Worm (Caenorhabditis elegans) whole organism, young adult: ENCODE measurements around the gene W01D2.1.

Experiments used
- B0261.1 ChIP-seq: sonication (generic microtip); optimal IDR thresholded peaks from 2 replicates; lab custom pipeline; 2016; ENCODE audit warnings: mild to moderate bottlenecking, missing genetic modification characterization, moderate library complexity, missing compliant biosample characterization
- F23B12.7 ChIP-seq: sonication (generic microtip); optimal IDR thresholded peaks from 2 replicates; lab custom pipeline; 2017; ENCODE audit warnings: missing genetic modification characterization, mild to moderate bottlenecking, missing compliant biosample characterization, antibody characterized with exemption, moderate library complexity; ENCODE audit not compliant: insufficient read depth
- F33H1.4 ChIP-seq: fragments of 200-800 bp; sonication (Bioruptor generic); IDR thresholded peaks from 2 replicates; pipeline ENCODE4 v1.3.6; 2022; ENCODE audit warnings: missing genetic modification reagents, missing genetic modification characterization, missing compliant biosample characterization
- F49E8.2 ChIP-seq: sonication (generic microtip); optimal IDR thresholded peaks from 3 replicates; lab custom pipeline; 2017; ENCODE audit warnings: missing genetic modification characterization, mild to moderate bottlenecking, missing compliant biosample characterization, antibody characterized with exemption, moderate library complexity; ENCODE audit not compliant: insufficient read depth
- F52B5.7 ChIP-seq: sonication (generic microtip); optimal IDR thresholded peaks from 2 replicates; lab custom pipeline; 2016; ENCODE audit warnings: mild to moderate bottlenecking, missing genetic modification characterization, missing compliant biosample characterization
- F55B11.4 ChIP-seq: sonication (generic microtip); optimal IDR thresholded peaks from 2 replicates; lab custom pipeline; 2016; ENCODE audit warnings: missing compliant biosample characterization, missing genetic modification characterization, borderline replicate concordance; ENCODE audit not compliant: insufficient read depth
- F57C9.4 ChIP-seq: sonication (generic microtip); optimal IDR thresholded peaks from 2 replicates; lab custom pipeline; 2017; ENCODE audit warnings: mild to moderate bottlenecking, missing genetic modification characterization, missing compliant biosample characterization
- attf-3 ChIP-seq: fragments of 200-800 bp; sonication (Bioruptor generic); conservative IDR thresholded peaks from 2 replicates; pipeline ENCODE4 v1.3.6; 2022; ENCODE audit warnings: missing genetic modification reagents, missing genetic modification characterization, missing compliant biosample characterization
- attf-5 ChIP-seq: fragments of 200-800 bp; sonication (Bioruptor generic); optimal IDR thresholded peaks from 2 replicates; lab custom pipeline; 2018; ENCODE audit warnings: mild to moderate bottlenecking, missing genetic modification characterization, missing compliant biosample characterization
- attf-6 ChIP-seq: fragments of 200-800 bp; sonication (Bioruptor generic); IDR thresholded peaks from 2 replicates; pipeline ENCODE4 v1.3.6; 2022; ENCODE audit warnings: missing genetic modification reagents, missing genetic modification characterization, missing compliant biosample characterization
- bed-1 ChIP-seq: fragments of 200-800 bp; sonication (Bioruptor generic); IDR thresholded peaks from 2 replicates; pipeline ENCODE4 v1.3.6; 2022; ENCODE audit warnings: missing genetic modification reagents, missing genetic modification characterization, missing compliant biosample characterization
- bed-2 ChIP-seq: fragments of 200-800 bp; sonication (Bioruptor generic); IDR thresholded peaks from 2 replicates; pipeline ENCODE4 v1.3.6; 2022; ENCODE audit warnings: missing genetic modification reagents, missing genetic modification characterization, missing compliant biosample characterization
- cebp-1 ChIP-seq, 2 experiments: fragments of 200-800 bp in 1 of 2; sonication (Bioruptor generic) in 1 of 2; sonication (generic microtip) in 1 of 2; IDR thresholded peaks in 1 of 2; optimal IDR thresholded peaks in 1 of 2; 2 replicates each; pipeline versions ENCODE4 v1.3.6 to Lab custom; 2017 to 2022; ENCODE audit warnings: missing compliant biosample characterization in 2 of 2, missing genetic modification characterization in 2 of 2, mild to moderate bottlenecking in 1 of 2, missing genetic modification reagents in 1 of 2, moderate library complexity in 1 of 2
- cebp-2 ChIP-seq: fragments of 200-800 bp; sonication (Bioruptor generic); IDR thresholded peaks from 2 replicates; pipeline ENCODE4 v1.3.6; 2022; ENCODE audit warnings: missing genetic modification characterization, missing compliant biosample characterization
- ceh-58 ChIP-seq: fragments of 200-800 bp; sonication (Bioruptor generic); IDR thresholded peaks from 2 replicates; pipeline ENCODE4 v1.3.6; 2022; ENCODE audit warnings: missing genetic modification characterization, missing compliant biosample characterization
- chd-7 ChIP-seq: sonication (generic microtip); optimal IDR thresholded peaks from 2 replicates; lab custom pipeline; 2016; ENCODE audit warnings: mild to moderate bottlenecking, missing genetic modification characterization, moderate library complexity, missing compliant biosample characterization
- dox-1 ChIP-seq: fragments of 200-800 bp; sonication (Bioruptor generic); IDR thresholded peaks from 2 replicates; pipeline ENCODE4 v1.3.6; 2022; ENCODE audit warnings: missing genetic modification reagents, missing genetic modification characterization, missing compliant biosample characterization
- ets-4 ChIP-seq: fragments of 200-800 bp; sonication (Bioruptor generic); optimal IDR thresholded peaks from 2 replicates; lab custom pipeline; 2018; ENCODE audit warnings: mild to moderate bottlenecking, missing genetic modification characterization, missing compliant biosample characterization
- fkh-3 ChIP-seq: sonication (generic microtip); optimal IDR thresholded peaks from 2 replicates; lab custom pipeline; 2016; ENCODE audit warnings: mild to moderate bottlenecking, missing genetic modification characterization, missing compliant biosample characterization
- gei-17 ChIP-seq: fragments of 200-800 bp; sonication (Bioruptor generic); optimal IDR thresholded peaks from 2 replicates; lab custom pipeline; 2018; ENCODE audit warnings: mild to moderate bottlenecking, missing genetic modification characterization, missing compliant biosample characterization
- him-1 ChIP-seq: sonication (generic microtip); optimal IDR thresholded peaks from 2 replicates; lab custom pipeline; 2016; ENCODE audit warnings: missing genotype, missing genetic modification reagents, missing genetic modification characterization, missing compliant biosample characterization
- hmg-1.2 ChIP-seq: fragments of 200-800 bp; sonication (Bioruptor generic); IDR thresholded peaks from 2 replicates; pipeline ENCODE4 v1.3.6; 2022; ENCODE audit warnings: missing genetic modification reagents, missing genetic modification characterization, missing compliant biosample characterization
- let-526 ChIP-seq: fragments of 200-800 bp; sonication (Bioruptor generic); IDR thresholded peaks from 2 replicates; pipeline ENCODE4 v1.3.6; 2022; ENCODE audit warnings: missing genetic modification reagents, missing genetic modification characterization, missing compliant biosample characterization
- let-607 ChIP-seq, 2 experiments: fragments of 200-800 bp in 1 of 2; sonication (Bioruptor generic) in 1 of 2; sonication (generic microtip) in 1 of 2; optimal IDR thresholded peaks; 2 replicates each; lab custom pipeline; 2016 to 2018; ENCODE audit warnings: mild to moderate bottlenecking in 2 of 2, missing compliant biosample characterization in 2 of 2, missing genetic modification characterization in 2 of 2, moderate library complexity in 2 of 2, missing genotype in 1 of 2
- lin-26 ChIP-seq: fragments of 200-800 bp; sonication (Bioruptor generic); IDR thresholded peaks from 2 replicates; pipeline ENCODE4 v1.3.6; 2022; ENCODE audit warnings: missing genetic modification reagents, missing genetic modification characterization, missing compliant biosample characterization
- lin-35 ChIP-seq, 3 experiments: fragments of 150-350 bp in 2 of 3; sonication (generic microtip) in 1 of 3; optimal IDR thresholded peaks; 2 replicates each; lab custom pipeline; 2014 to 2018; ENCODE audit warnings: missing biosample characterization in 3 of 3, missing genetic modification characterization in 3 of 3, missing genetic modification reagents in 3 of 3
- lin-40 ChIP-seq: sonication (generic microtip); optimal IDR thresholded peaks from 2 replicates; lab custom pipeline; 2016; ENCODE audit warnings: missing genetic modification characterization, mild to moderate bottlenecking, missing compliant biosample characterization, missing genotype, missing genetic modification reagents
- lsl-1 ChIP-seq: fragments of 200-800 bp; sonication (Bioruptor generic); optimal IDR thresholded peaks from 2 replicates; lab custom pipeline; 2018; ENCODE audit warnings: mild to moderate bottlenecking, missing genetic modification characterization, moderate library complexity, missing compliant biosample characterization
- lsy-27 ChIP-seq: sonication (generic microtip); optimal IDR thresholded peaks from 2 replicates; lab custom pipeline; 2017; ENCODE audit warnings: missing genetic modification characterization, mild to moderate bottlenecking, missing compliant biosample characterization, antibody characterized with exemption, missing genotype, borderline replicate concordance; ENCODE audit not compliant: insufficient read depth
- madf-3 ChIP-seq: fragments of 200-800 bp; sonication (Bioruptor generic); IDR thresholded peaks from 2 replicates; pipeline ENCODE4 v1.3.6; 2022; ENCODE audit warnings: missing genetic modification reagents, missing genetic modification characterization, missing compliant biosample characterization
- madf-8 ChIP-seq: fragments of 200-800 bp; sonication (Bioruptor generic); conservative IDR thresholded peaks from 2 replicates; pipeline ENCODE4 v1.3.6; 2022; ENCODE audit warnings: missing genetic modification reagents, missing genetic modification characterization, missing compliant biosample characterization
- mcd-1 ChIP-seq: fragments of 200-800 bp; sonication (Bioruptor generic); IDR thresholded peaks from 2 replicates; pipeline ENCODE4 v1.3.6; 2022; ENCODE audit warnings: missing genetic modification reagents, missing genetic modification characterization, missing compliant biosample characterization
- nfyb-1 ChIP-seq: fragments of 200-800 bp; sonication (Bioruptor generic); IDR thresholded peaks from 2 replicates; pipeline ENCODE4 v1.3.6; 2022; ENCODE audit warnings: missing genetic modification reagents, missing genetic modification characterization, missing compliant biosample characterization
- nhr-27 ChIP-seq: fragments of 200-800 bp; sonication (Bioruptor generic); optimal IDR thresholded peaks from 2 replicates; lab custom pipeline; 2018; ENCODE audit warnings: mild to moderate bottlenecking, missing genetic modification characterization, moderate library complexity, missing compliant biosample characterization
- pha-4 ChIP-seq: fragments of 150-350 bp; sonication (generic microtip); optimal IDR thresholded peaks from 2 replicates; lab custom pipeline; 2014; ENCODE audit warnings: missing biosample characterization, missing genetic modification reagents, missing genetic modification characterization
- rec-8 ChIP-seq, 2 experiments: sonication (generic microtip); optimal IDR thresholded peaks; 2 replicates each; lab custom pipeline; 2016; ENCODE audit warnings: mild to moderate bottlenecking in 2 of 2, missing genetic modification characterization in 2 of 2, missing genetic modification reagents in 2 of 2, missing genotype in 2 of 2, missing biosample characterization in 1 of 2, missing compliant biosample characterization in 1 of 2, moderate library complexity in 1 of 2
- snpc-1.1 ChIP-seq: sonication (generic microtip); optimal IDR thresholded peaks from 2 replicates; lab custom pipeline; 2017; ENCODE audit warnings: missing genetic modification characterization, mild to moderate bottlenecking, missing compliant biosample characterization, antibody characterized with exemption, moderate library complexity, missing genotype, missing genetic modification reagents; ENCODE audit not compliant: insufficient read depth
- snpc-1.3 ChIP-seq: sonication (generic microtip); optimal IDR thresholded peaks from 2 replicates; lab custom pipeline; 2017; ENCODE audit warnings: missing genetic modification characterization, mild to moderate bottlenecking, missing compliant biosample characterization, antibody characterized with exemption, moderate library complexity, missing genotype, missing genetic modification reagents; ENCODE audit not compliant: insufficient read depth
- somi-1 ChIP-seq: fragments of 200-800 bp; sonication (Bioruptor generic); optimal IDR thresholded peaks from 2 replicates; lab custom pipeline; 2018; ENCODE audit warnings: mild to moderate bottlenecking, missing genetic modification characterization, missing compliant biosample characterization
- tbp1 ChIP-seq: fragments of 200-800 bp; sonication (Bioruptor generic); optimal IDR thresholded peaks from 2 replicates; lab custom pipeline; 2018; ENCODE audit warnings: mild to moderate bottlenecking, missing genetic modification characterization, missing compliant biosample characterization
- unc-62 ChIP-seq: fragments of 150-350 bp; optimal IDR thresholded peaks from 2 replicates; lab custom pipeline; 2014; ENCODE audit warnings: missing biosample characterization, missing genetic modification reagents, missing genetic modification characterization
- xnd-1 ChIP-seq: sonication (generic microtip); optimal IDR thresholded peaks from 2 replicates; lab custom pipeline; 2016; ENCODE audit warnings: missing genotype, missing genetic modification reagents, missing genetic modification characterization, missing compliant biosample characterization
- ztf-18 ChIP-seq: sonication (generic microtip); optimal IDR thresholded peaks from 2 replicates; lab custom pipeline; 2016; ENCODE audit warnings: missing genotype, mild to moderate bottlenecking, missing genetic modification characterization, missing compliant biosample characterization
- ztf-22 ChIP-seq: fragments of 200-800 bp; sonication (Bioruptor generic); optimal IDR thresholded peaks from 2 replicates; lab custom pipeline; 2018; ENCODE audit warnings: mild to moderate bottlenecking, missing genetic modification characterization, moderate library complexity, missing compliant biosample characterization
- ztf-25 ChIP-seq: fragments of 200-800 bp; sonication (Bioruptor generic); IDR thresholded peaks from 2 replicates; pipeline ENCODE4 v1.3.6; 2022; ENCODE audit warnings: missing genetic modification reagents, missing genetic modification characterization, missing compliant biosample characterization
- ztf-26 ChIP-seq: sonication (generic microtip); optimal IDR thresholded peaks from 2 replicates; lab custom pipeline; 2017; ENCODE audit warnings: missing genetic modification characterization, missing compliant biosample characterization
- ztf-3 ChIP-seq: fragments of 200-800 bp; sonication (Bioruptor generic); optimal IDR thresholded peaks from 2 replicates; lab custom pipeline; 2018; ENCODE audit warnings: mild to moderate bottlenecking, missing genetic modification characterization, missing compliant biosample characterization

W01D2.1 gene

DNA sequence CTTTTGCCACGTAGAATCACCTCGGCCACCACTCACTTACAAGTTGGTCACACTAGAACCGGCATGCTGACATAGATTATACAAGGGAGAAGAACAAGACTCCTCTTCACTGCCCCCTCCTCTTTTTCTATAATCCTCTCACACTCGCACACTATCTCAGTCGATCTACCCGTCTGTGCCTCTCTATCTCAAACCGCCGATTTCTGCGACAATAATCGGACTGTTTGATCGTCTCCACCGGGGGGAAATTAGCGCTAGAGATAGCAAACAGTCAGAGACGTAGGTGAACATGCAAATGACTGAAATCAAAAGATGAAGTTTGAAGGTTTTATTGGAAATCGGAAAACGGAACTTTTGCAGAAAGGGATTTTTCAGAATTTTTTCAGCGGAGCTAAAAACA is 7.1 kb downstream of the W01D2.1 start (continued):
- no peak for TF ChIP-seq F49E8.2 (tag; lab: Kevin White, UChicago)
- no peak for TF ChIP-seq ztf-25
- no peak for TF ChIP-seq ztf-18 (tag; lab: Kevin White, UChicago)
- no peak for TF ChIP-seq xnd-1 (tag; lab: Kevin White, UChicago)
- peak; percentile 14 for TF ChIP-seq ztf-22 (GFP tag; lab: Kevin White, UChicago)
- peak; percentile 96 for TF ChIP-seq hmg-1.2 (GFP tag; lab: Robert Waterston, UW)
- no peak for TF ChIP-seq F55B11.4
- TF ChIP-seq mcd-1 (GFP tag; lab: Robert Waterston, UW) = peak; percentile 48
- peak; percentile 71 for TF ChIP-seq dox-1 (GFP tag; lab: Robert Waterston, UW)
- TF ChIP-seq lin-26 (GFP tag; lab: Robert Waterston, UW) = peak; percentile 33; the same call in 1 of the 2 replicates
- no peak for TF ChIP-seq nhr-27 (tag; lab: Kevin White, UChicago)
- no peak for TF ChIP-seq unc-62
- no peak for TF ChIP-seq bed-1 (GFP tag; lab: Robert Waterston, UW)
- no peak for TF ChIP-seq F23B12.7 (tag; lab: Kevin White, UChicago)
- TF ChIP-seq attf-3 (GFP tag; lab: Robert Waterston, UW) = no peak
- TF ChIP-seq ets-4 (GFP tag; lab: Kevin White, UChicago) = peak; percentile 4
- no peak for TF ChIP-seq pha-4 (tag; lab: Kevin White, UChicago)
- TF ChIP-seq madf-8 = no peak
- TF ChIP-seq ztf-26 = no peak
- no peak for TF ChIP-seq rec-8 (tag; optimal IDR thresholded peaks at IDR 0.05; lab: Kevin White, UChicago)
- TF ChIP-seq somi-1 = no peak
- TF ChIP-seq attf-6 (GFP tag; lab: Robert Waterston, UW) = no peak
- peak; percentile 57 for TF ChIP-seq attf-5 (GFP tag; lab: Kevin White, UChicago)
- no peak for TF ChIP-seq let-526 (GFP tag; lab: Robert Waterston, UW)
- no peak for TF ChIP-seq cebp-1 (GFP tag; IDR thresholded peaks at IDR 0.05; lab: Robert Waterston, UW)
- peak; percentile 61 for TF ChIP-seq cebp-1 (tag; optimal IDR thresholded peaks at IDR 0.05; lab: Kevin White, UChicago)
- TF ChIP-seq snpc-1.3 (tag; lab: Kevin White, UChicago) = no peak
- no peak for TF ChIP-seq F33H1.4 (GFP tag; lab: Robert Waterston, UW)
- no peak for TF ChIP-seq him-1 (tag; lab: Kevin White, UChicago)
- no peak for TF ChIP-seq chd-7 (tag; lab: Kevin White, UChicago)
- no peak for TF ChIP-seq B0261.1
- no peak for TF ChIP-seq ceh-58
- TF ChIP-seq madf-3 (GFP tag; lab: Robert Waterston, UW) = no peak
- TF ChIP-seq ztf-3 = no peak
- TF ChIP-seq lsy-27 = no peak
- TF ChIP-seq bed-2 (GFP tag; lab: Robert Waterston, UW) = no peak
- TF ChIP-seq fkh-3 (tag; lab: Kevin White, UChicago) = no peak
- TF ChIP-seq let-607 (tag; optimal IDR thresholded peaks at IDR 0.05; lab: Kevin White, UChicago) = peak in 1 of 2 experiments; percentile 1
- no peak for TF ChIP-seq snpc-1.1 (tag; lab: Kevin White, UChicago)
- no peak for TF ChIP-seq tbp1 (GFP tag; lab: Kevin White, UChicago)
- no peak for TF ChIP-seq cebp-2 (GFP tag; lab: Robert Waterston, UW)
- no peak for TF ChIP-seq F57C9.4 (tag; lab: Kevin White, UChicago)
- peak; percentile 74 for TF ChIP-seq lin-40 (tag; lab: Kevin White, UChicago)
- TF ChIP-seq F52B5.7 (tag; lab: Kevin White, UChicago) = no peak
- TF ChIP-seq gei-17 (GFP tag; lab: Kevin White, UChicago) = no peak
- no peak for TF ChIP-seq lin-35 (GFP tag; optimal IDR thresholded peaks at IDR 0.05; lab: Kevin White, UChicago)
- no peak for TF ChIP-seq lsl-1 (GFP tag; lab: Kevin White, UChicago)
- no peak for TF ChIP-seq nfyb-1 (GFP tag; lab: Robert Waterston, UW)
